Fruit fly (Drosophila melanogaster): ENCODE results near the gene parvin.

dm6 chrX:19763440-19764002, 17.7 kb downstream of the parvin start:
- peak; percentile 11 for TF ChIP-seq Hr39 (GFP tag; optimal IDR thresholded peaks at IDR 0.05)
- TF ChIP-seq spab (GFP tag; optimal IDR thresholded peaks at IDR 0.05), result no peak
- no peak for TF ChIP-seq CG8119 (GFP tag; IDR thresholded peaks at IDR 0.05)
- TF ChIP-seq CG6808 (GFP tag; optimal IDR thresholded peaks at IDR 0.05), result no peak
- TF ChIP-seq Sox14 (GFP tag; optimal IDR thresholded peaks at IDR 0.05), result no peak
- no peak for TF ChIP-seq Blimp-1 (GFP tag; optimal IDR thresholded peaks at IDR 0.05)
- no peak for TF ChIP-seq dac (GFP tag; optimal IDR thresholded peaks at IDR 0.05)
- no peak for TF ChIP-seq CG6276 (GFP tag; optimal IDR thresholded peaks at IDR 0.05)
- no peak for TF ChIP-seq CG3032 (tag; optimal IDR thresholded peaks at IDR 0.05)
- peak; percentile 32 for TF ChIP-seq CG32006 (GFP tag; optimal IDR thresholded peaks at IDR 0.05)
- no peak for TF ChIP-seq topi (GFP tag; optimal IDR thresholded peaks at IDR 0.05)
- no peak for TF ChIP-seq lz (GFP tag; optimal IDR thresholded peaks at IDR 0.05)
- no peak for TF ChIP-seq cyc (GFP tag; optimal IDR thresholded peaks at IDR 0.05)
- no peak for TF ChIP-seq Smox (GFP tag; optimal IDR thresholded peaks at IDR 0.05)

Data from whole organism, prepupa.